Fruit fly (Drosophila melanogaster) whole organism, embryonic: ENCODE measurements around the gene CG34238.

ENCODE experiments used
- Aef1 ChIP-seq: fragments of 200-800 bp; sonication (Bioruptor generic); IDR thresholded peaks from 3 replicates; pipeline ENCODE4 v1.3.6; 2022; ENCODE audit warnings: missing biosample characterization, missing genetic modification characterization
- BEAF-32 ChIP-seq: fragments of 200-800 bp; sonication (Bioruptor generic); optimal IDR thresholded peaks from 3 replicates; lab custom pipeline; 2017; ENCODE audit warnings: missing biosample characterization, missing genetic modification characterization, mild to moderate bottlenecking, moderate library complexity, missing genetic modification reagents
- Bgb ChIP-seq: fragments of 200-800 bp; sonication (Bioruptor generic); IDR thresholded peaks from 2 replicates; pipeline ENCODE4 v1.3.6; 2022; ENCODE audit warnings: missing biosample characterization, missing genetic modification characterization; ENCODE audit not compliant: partially characterized antibody
- CG10321 ChIP-seq: fragments of 200-800 bp; sonication (Bioruptor generic); IDR thresholded peaks from 2 replicates; pipeline ENCODE4 v1.3.6; 2022; ENCODE audit warnings: missing biosample characterization, missing genetic modification characterization
- CG10431 ChIP-seq: fragments of 200-800 bp; sonication (Bioruptor generic); optimal IDR thresholded peaks from 3 replicates; lab custom pipeline; 2018; ENCODE audit warnings: missing biosample characterization, mild to moderate bottlenecking, missing genetic modification characterization
- CG11093 ChIP-seq: fragments of 200-800 bp; sonication (Bioruptor generic); IDR thresholded peaks from 3 replicates; pipeline ENCODE4 v1.3.6; 2022; ENCODE audit warnings: missing biosample characterization, missing genetic modification characterization
- CG11398 ChIP-seq: fragments of 200-800 bp; sonication (Bioruptor generic); optimal IDR thresholded peaks from 2 replicates; lab custom pipeline; 2016; ENCODE audit warnings: missing biosample characterization, missing genetic modification characterization
- CG11504 ChIP-seq: fragments of 200-800 bp; sonication (Bioruptor generic); optimal IDR thresholded peaks from 3 replicates; lab custom pipeline; 2019; ENCODE audit warnings: missing biosample characterization, mild to moderate bottlenecking, missing genetic modification characterization, moderate library complexity
- CG11696 ChIP-seq: fragments of 200-800 bp; sonication (Bioruptor generic); IDR thresholded peaks from 2 replicates; pipeline ENCODE4 v1.3.6; 2022; ENCODE audit warnings: missing biosample characterization, missing genetic modification characterization
- CG12104 ChIP-seq: fragments of 200-800 bp; sonication (Bioruptor generic); optimal IDR thresholded peaks from 3 replicates; lab custom pipeline; 2016; ENCODE audit warnings: missing biosample characterization, missing genetic modification characterization
- CG14050 ChIP-seq: fragments of 200-800 bp; sonication (Bioruptor generic); IDR thresholded peaks from 3 replicates; pipeline ENCODE4 v1.3.6; 2022; ENCODE audit warnings: missing biosample characterization, missing genetic modification characterization
- CG15073 ChIP-seq: fragments of 200-800 bp; sonication (Bioruptor generic); optimal IDR thresholded peaks from 2 replicates; lab custom pipeline; 2016; ENCODE audit warnings: missing biosample characterization, missing genetic modification characterization
- CG1647 ChIP-seq: fragments of 200-800 bp; sonication (Bioruptor generic); optimal IDR thresholded peaks from 3 replicates; lab custom pipeline; 2016; ENCODE audit warnings: missing biosample characterization, missing genetic modification characterization
- CG2120 ChIP-seq: fragments of 200-800 bp; sonication (Bioruptor generic); optimal IDR thresholded peaks from 3 replicates; lab custom pipeline; 2016; ENCODE audit warnings: missing biosample characterization, missing genetic modification characterization
- CG2202 ChIP-seq: fragments of 200-800 bp; sonication (Bioruptor generic); optimal IDR thresholded peaks from 2 replicates; lab custom pipeline; 2018; ENCODE audit warnings: missing biosample characterization, mild to moderate bottlenecking, missing genetic modification characterization
- CG3995 ChIP-seq: fragments of 200-800 bp; sonication (Bioruptor generic); optimal IDR thresholded peaks from 3 replicates; lab custom pipeline; 2016; ENCODE audit warnings: missing biosample characterization, missing genetic modification characterization
- CG4424 ChIP-seq: fragments of 200-800 bp; sonication (Bioruptor generic); optimal IDR thresholded peaks from 3 replicates; lab custom pipeline; 2016; ENCODE audit warnings: missing biosample characterization, missing genetic modification characterization
- CG4854 ChIP-seq: fragments of 200-800 bp; sonication (Bioruptor generic); optimal IDR thresholded peaks from 2 replicates; lab custom pipeline; 2016; ENCODE audit warnings: missing biosample characterization, missing genetic modification characterization, inconsistent platforms
- CG7839 ChIP-seq: fragments of 200-800 bp; sonication (Bioruptor generic); optimal IDR thresholded peaks from 3 replicates; lab custom pipeline; 2018; ENCODE audit warnings: missing biosample characterization, mild to moderate bottlenecking, missing genetic modification characterization, moderate library complexity
- CG8281 ChIP-seq: fragments of 200-800 bp; sonication (Bioruptor generic); optimal IDR thresholded peaks from 2 replicates; lab custom pipeline; 2018; ENCODE audit warnings: missing biosample characterization, mild to moderate bottlenecking, missing genetic modification characterization, moderate library complexity
- CG9437 ChIP-seq: fragments of 200-800 bp; sonication (Bioruptor generic); optimal IDR thresholded peaks from 2 replicates; lab custom pipeline; 2018; ENCODE audit warnings: missing biosample characterization, mild to moderate bottlenecking, missing genetic modification characterization
- CG9817 ChIP-seq: fragments of 200-800 bp; sonication (Bioruptor generic); optimal IDR thresholded peaks from 2 replicates; lab custom pipeline; 2018; ENCODE audit warnings: missing biosample characterization, mild to moderate bottlenecking, missing genetic modification characterization, moderate library complexity
- D19B ChIP-seq: fragments of 200-800 bp; sonication (Bioruptor generic); optimal IDR thresholded peaks from 2 replicates; lab custom pipeline; 2017; ENCODE audit warnings: missing biosample characterization, mild to moderate bottlenecking, missing genetic modification characterization
- Dad ChIP-seq: fragments of 200-800 bp; sonication (Bioruptor generic); optimal IDR thresholded peaks from 3 replicates; lab custom pipeline; 2016; ENCODE audit warnings: missing biosample characterization, missing genetic modification characterization
- Dip3 ChIP-seq: fragments of 200-800 bp; sonication (Bioruptor generic); optimal IDR thresholded peaks from 3 replicates; lab custom pipeline; 2016; ENCODE audit warnings: missing biosample characterization, missing genetic modification characterization
- E2f2 ChIP-seq: fragments of 200-800 bp; sonication (Bioruptor generic); IDR thresholded peaks from 2 replicates; pipeline ENCODE4 v1.3.6; 2022; ENCODE audit warnings: missing biosample characterization, missing genetic modification characterization
- GATAe ChIP-seq: fragments of 200-800 bp; sonication (Bioruptor generic); conservative IDR thresholded peaks from 2 replicates; pipeline ENCODE4 v1.3.6; 2022; ENCODE audit warnings: missing biosample characterization, missing genetic modification characterization
- H15 ChIP-seq: fragments of 200-800 bp; sonication (Bioruptor generic); IDR thresholded peaks from 3 replicates; pipeline ENCODE4 v1.3.6; 2022; ENCODE audit warnings: missing biosample characterization, missing genetic modification characterization
- HLHmδ ChIP-seq: fragments of 200-800 bp; sonication (Bioruptor generic); optimal IDR thresholded peaks from 2 replicates; lab custom pipeline; 2018; ENCODE audit warnings: missing biosample characterization, mild to moderate bottlenecking, missing genetic modification characterization, moderate library complexity
- Hey ChIP-seq: fragments of 200-800 bp; sonication (Bioruptor generic); optimal IDR thresholded peaks from 3 replicates; lab custom pipeline; 2018; ENCODE audit warnings: missing biosample characterization, mild to moderate bottlenecking, missing genetic modification characterization
- Hr3 ChIP-seq: fragments of 200-800 bp; sonication (Bioruptor generic); optimal IDR thresholded peaks from 3 replicates; lab custom pipeline; 2016; ENCODE audit warnings: missing biosample characterization, missing genetic modification characterization
- MBD-R2 ChIP-seq: fragments of 200-800 bp; sonication (Bioruptor generic); IDR thresholded peaks from 2 replicates; pipeline ENCODE4 v1.3.6; 2022; ENCODE audit warnings: missing biosample characterization, missing genetic modification characterization
- MESR4 ChIP-seq: fragments of 200-800 bp; sonication (Bioruptor generic); optimal IDR thresholded peaks from 2 replicates; lab custom pipeline; 2018; ENCODE audit warnings: missing biosample characterization, mild to moderate bottlenecking, missing genetic modification characterization, moderate library complexity
- NC2α ChIP-seq: fragments of 200-800 bp; sonication (Bioruptor generic); optimal IDR thresholded peaks from 2 replicates; lab custom pipeline; 2016; ENCODE audit warnings: missing biosample characterization, missing genetic modification characterization
- Pdp1 ChIP-seq, 2 experiments: fragments of 200-800 bp; sonication (Bioruptor generic); optimal IDR thresholded peaks; 3 replicates each; lab custom pipeline; 2016; ENCODE audit warnings: missing biosample characterization in 2 of 2, missing genetic modification characterization in 2 of 2, mild to moderate bottlenecking in 1 of 2, moderate library complexity in 1 of 2
- Rx ChIP-seq: fragments of 200-800 bp; sonication (Bioruptor generic); IDR thresholded peaks from 2 replicates; pipeline ENCODE4 v1.3.6; 2022; ENCODE audit warnings: missing biosample characterization, missing genetic modification characterization
- Sin3A ChIP-seq: fragments of >200 bp; optimal IDR thresholded peaks from 2 replicates; lab custom pipeline; 2018
- ash1 ChIP-seq: fragments of 200-800 bp; sonication (Bioruptor generic); optimal IDR thresholded peaks from 2 replicates; lab custom pipeline; 2018; ENCODE audit warnings: missing biosample characterization, mild to moderate bottlenecking, missing genetic modification characterization
- bowl ChIP-seq: fragments of 200-800 bp; sonication (Bioruptor generic); IDR thresholded peaks from 2 replicates; pipeline ENCODE4 v1.3.6; 2022; ENCODE audit warnings: missing biosample characterization, missing genetic modification characterization
- croc ChIP-seq: fragments of 200-800 bp; sonication (Bioruptor generic); conservative IDR thresholded peaks from 3 replicates; pipeline ENCODE4 v1.3.6; 2022; ENCODE audit warnings: missing biosample characterization, missing genetic modification characterization
- dati ChIP-seq: fragments of 200-800 bp; sonication (Bioruptor generic); IDR thresholded peaks from 2 replicates; pipeline ENCODE4 v1.3.6; 2022; ENCODE audit warnings: missing biosample characterization, missing genetic modification characterization
- dm ChIP-seq: fragments of 200-800 bp; sonication (Bioruptor generic); optimal IDR thresholded peaks from 3 replicates; lab custom pipeline; 2016; ENCODE audit warnings: missing biosample characterization, missing genetic modification characterization
- eve ChIP-seq, 2 experiments: fragments of >200 bp; optimal IDR thresholded peaks; 2 replicates each; lab custom pipeline; 2017; ENCODE audit warnings: missing biosample characterization in 2 of 2, missing genetic modification characterization in 2 of 2
- fu2 ChIP-seq: fragments of 200-800 bp; sonication (Bioruptor generic); optimal IDR thresholded peaks from 2 replicates; lab custom pipeline; 2016; ENCODE audit warnings: missing biosample characterization, missing genetic modification characterization
- hbn ChIP-seq: fragments of 200-800 bp; sonication (Bioruptor generic); IDR thresholded peaks from 2 replicates; pipeline ENCODE4 v1.3.6; 2022; ENCODE audit warnings: missing biosample characterization, missing genetic modification characterization; ENCODE audit not compliant: partially characterized antibody
- hkb ChIP-seq, 2 experiments: fragments of 200-800 bp in 1 of 2; fragments of >200 bp in 1 of 2; sonication (Bioruptor generic) in 1 of 2; IDR thresholded peaks in 1 of 2; optimal IDR thresholded peaks in 1 of 2; 2 replicates each; pipeline versions ENCODE4 v1.3.6 to Lab custom; 2017 to 2022; ENCODE audit warnings: missing biosample characterization in 1 of 2, missing genetic modification characterization in 1 of 2
- oc ChIP-seq: fragments of 200-800 bp; sonication (Bioruptor generic); optimal IDR thresholded peaks from 2 replicates; lab custom pipeline; 2018; ENCODE audit warnings: missing biosample characterization, mild to moderate bottlenecking, missing genetic modification characterization, moderate library complexity
- run ChIP-seq: fragments of 200-800 bp; sonication (Bioruptor generic); optimal IDR thresholded peaks from 3 replicates; lab custom pipeline; 2018; ENCODE audit warnings: missing biosample characterization, mild to moderate bottlenecking, missing genetic modification characterization
- schlank ChIP-seq: fragments of 200-800 bp; sonication (Bioruptor generic); optimal IDR thresholded peaks from 2 replicates; lab custom pipeline; 2018; ENCODE audit warnings: missing biosample characterization, mild to moderate bottlenecking, missing genetic modification characterization
- sens ChIP-seq: fragments of 200-800 bp; sonication (Bioruptor generic); peaks from one replicate; lab custom pipeline; 2016; ENCODE audit warnings: missing biosample characterization, missing genetic modification characterization
- stwl ChIP-seq: fragments of 200-800 bp; sonication (Bioruptor generic); optimal IDR thresholded peaks from 3 replicates; lab custom pipeline; 2018; ENCODE audit warnings: missing biosample characterization, mild to moderate bottlenecking, missing genetic modification characterization, moderate library complexity

CG34238 gene

dm6 chr3L:10664511-10665062 lies 38.3 kb downstream of the CG34238 start, which contains the start of gene simj (continued):
- TF ChIP-seq Hr3 (GFP tag; lab: Kevin White, UChicago) (no peak), D19B (GFP tag; lab: Kevin White, UChicago) (no peak), stwl (tag; lab: Kevin White, UChicago) (peak; percentile 66), croc (GFP tag; lab: Robert Waterston, UW) (no peak), Rx (GFP tag; lab: Robert Waterston, UW) (no peak), GATAe (GFP tag; lab: Robert Waterston, UW) (peak; percentile 40; the same call in 1 of the 2 replicates), ash1 (GFP tag; lab: Kevin White, UChicago) (peak; percentile 77), Aef1 (GFP tag; lab: Robert Waterston, UW) (no peak), CG3995 (GFP tag; lab: Kevin White, UChicago) (no peak), Pdp1 (GFP tag; optimal IDR thresholded peaks at IDR 0.05; lab: Kevin White, UChicago) (peak; percentile 38 to 55), CG10431 (GFP tag; lab: Kevin White, UChicago) (no peak), NC2α (GFP tag; lab: Kevin White, UChicago) (no peak), MBD-R2 (GFP tag; lab: Robert Waterston, UW) (peak; percentile 55; the same call in 1 of the 2 replicates), Dad (GFP tag; lab: Kevin White, UChicago) (peak; percentile 77), CG11398 (GFP tag; lab: Kevin White, UChicago) (peak; percentile 52), sens (peak; percentile 82), Bgb (GFP tag; lab: Robert Waterston, UW) (peak; percentile 94), CG8281 (tag; lab: Kevin White, UChicago) (no peak), CG11504 (peak; percentile 55), bowl (GFP tag; lab: Robert Waterston, UW) (no peak), CG12104 (GFP tag; lab: Kevin White, UChicago) (no peak), Hey (tag; lab: Kevin White, UChicago) (peak; percentile 42), H15 (GFP tag; lab: Robert Waterston, UW) (no peak), dm (GFP tag; lab: Kevin White, UChicago) (peak; percentile 2), CG10321 (GFP tag; lab: Robert Waterston, UW) (no peak), CG1647 (peak; percentile 13), eve (GFP tag; optimal IDR thresholded peaks at IDR 0.05; lab: Kevin White, UChicago) (peak in 1 of 2 experiments; percentile 76), BEAF-32 (peak; percentile 92), CG7839 (tag; lab: Kevin White, UChicago) (peak; percentile 11), fu2 (GFP tag; lab: Kevin White, UChicago) (peak; percentile 31), CG14050 (GFP tag; lab: Robert Waterston, UW) (no peak), CG2120 (GFP tag; lab: Kevin White, UChicago) (peak; percentile 62), CG11093 (GFP tag; lab: Robert Waterston, UW) (no peak), MESR4 (GFP tag; lab: Kevin White, UChicago) (peak; percentile 68), CG2202 (peak; percentile 35), CG9817 (tag; lab: Kevin White, UChicago) (no peak), hbn (GFP tag; lab: Robert Waterston, UW) (peak; percentile 88), schlank (tag; lab: Kevin White, UChicago) (peak; percentile 43), Dip3 (GFP tag; lab: Kevin White, UChicago) (no peak), Sin3A (peak; percentile 10), CG9437 (no peak), HLHmδ (GFP tag; lab: Kevin White, UChicago) (peak; percentile 75), CG15073 (GFP tag; lab: Kevin White, UChicago) (no peak), hkb (optimal IDR thresholded peaks at IDR 0.05; lab: Kevin White, UChicago) (no peak), hkb (GFP tag; IDR thresholded peaks at IDR 0.05; lab: Robert Waterston, UW) (peak; percentile 60), run (peak; percentile 45), dati (GFP tag; lab: Robert Waterston, UW) (no peak), CG11696 (GFP tag; lab: Robert Waterston, UW) (peak; percentile 37; the same call in 1 of the 2 replicates), CG4424 (GFP tag; lab: Kevin White, UChicago) (no peak), CG4854 (GFP tag; lab: Kevin White, UChicago) (no peak), oc (tag; lab: Kevin White, UChicago) (peak; percentile 70), E2f2 (GFP tag; lab: Robert Waterston, UW) (peak; percentile 87)
